Worm (Caenorhabditis elegans) whole organism, early embryonic: ENCODE results near the gene efhc-1.

Experiments used
- B0310.2 ChIP-seq: sonication (generic microtip); optimal IDR thresholded peaks from 2 replicates; lab custom pipeline; 2016; ENCODE audit warnings: mild to moderate bottlenecking, missing genetic modification characterization, missing compliant biosample characterization
- F13C5.2 ChIP-seq: sonication (generic microtip); optimal IDR thresholded peaks from 2 replicates; lab custom pipeline; 2017; ENCODE audit warnings: mild to moderate bottlenecking, missing genetic modification characterization, inconsistent platforms, missing compliant biosample characterization
- ama-1 ChIP-seq: fragments of 150-350 bp; optimal IDR thresholded peaks from 2 replicates; lab custom pipeline; 2014
- hmbx-1 ChIP-seq: sonication (generic microtip); optimal IDR thresholded peaks from 2 replicates; lab custom pipeline; 2016; ENCODE audit warnings: mild to moderate bottlenecking, missing genetic modification characterization, missing compliant biosample characterization
- hmg-4 ChIP-seq: fragments of 200-800 bp; sonication (Bioruptor generic); optimal IDR thresholded peaks from 2 replicates; lab custom pipeline; 2018; ENCODE audit warnings: mild to moderate bottlenecking, missing genetic modification characterization, missing compliant biosample characterization

- no peak for TF ChIP-seq B0310.2 (tag; lab: Kevin White, UChicago)
- no peak for TF ChIP-seq hmg-4
- TF ChIP-seq hmbx-1 (tag; lab: Kevin White, UChicago): no peak
- no peak for TF ChIP-seq ama-1 (lab: Kevin White, UChicago)
- TF ChIP-seq F13C5.2 (tag; lab: Kevin White, UChicago): no peak
Measured at ce11 chrX:10377663-10378062, 19.5 kb downstream of the efhc-1 start.
